Fruit fly (Drosophila melanogaster) whole organism, embryonic: ENCODE results near the gene CG13982.

ENCODE experiments used
- CG10543 ChIP-seq: fragments of 200-800 bp; sonication (Bioruptor generic); optimal IDR thresholded peaks from 3 replicates; lab custom pipeline; 2017; ENCODE audit warnings: missing biosample characterization, mild to moderate bottlenecking, missing genetic modification characterization, moderate library complexity
- CG12299 ChIP-seq: fragments of 200-800 bp; sonication (Bioruptor generic); optimal IDR thresholded peaks from 2 replicates; lab custom pipeline; 2018; ENCODE audit warnings: missing biosample characterization, mild to moderate bottlenecking, missing genetic modification characterization
- CG15601 ChIP-seq: fragments of 200-800 bp; sonication (Bioruptor generic); optimal IDR thresholded peaks from 3 replicates; lab custom pipeline; 2019; ENCODE audit warnings: missing biosample characterization, mild to moderate bottlenecking, missing genetic modification characterization, moderate library complexity
- CG2199 ChIP-seq: fragments of 200-800 bp; sonication (Bioruptor generic); IDR thresholded peaks from 3 replicates; pipeline ENCODE4 v1.3.6; 2022; ENCODE audit warnings: missing biosample characterization, missing genetic modification characterization
- CG32532 ChIP-seq: fragments of 200-800 bp; sonication (Bioruptor generic); IDR thresholded peaks from 2 replicates; pipeline ENCODE4 v1.3.6; 2022; ENCODE audit warnings: missing biosample characterization, missing genetic modification characterization
- CG34376 ChIP-seq: fragments of 200-800 bp; sonication (Bioruptor generic); optimal IDR thresholded peaks from 2 replicates; lab custom pipeline; 2018; ENCODE audit warnings: missing biosample characterization, mild to moderate bottlenecking, missing genetic modification characterization
- CG7271 ChIP-seq: fragments of 200-800 bp; sonication (Bioruptor generic); optimal IDR thresholded peaks from 2 replicates; lab custom pipeline; 2018; ENCODE audit warnings: missing biosample characterization, mild to moderate bottlenecking, missing genetic modification characterization, moderate library complexity
- CG7357 ChIP-seq: fragments of 200-800 bp; sonication (Bioruptor generic); IDR thresholded peaks from 3 replicates; pipeline ENCODE4 v1.3.6; 2022; ENCODE audit warnings: missing biosample characterization, missing genetic modification characterization
- CG7786 ChIP-seq: fragments of 200-800 bp; sonication (Bioruptor generic); optimal IDR thresholded peaks from 2 replicates; lab custom pipeline; 2016; ENCODE audit warnings: missing biosample characterization, missing genetic modification characterization
- CG7839 ChIP-seq: fragments of 200-800 bp; sonication (Bioruptor generic); optimal IDR thresholded peaks from 3 replicates; lab custom pipeline; 2018; ENCODE audit warnings: missing biosample characterization, mild to moderate bottlenecking, missing genetic modification characterization, moderate library complexity
- CG7987 ChIP-seq: fragments of 200-800 bp; sonication (Bioruptor generic); optimal IDR thresholded peaks from 2 replicates; lab custom pipeline; 2018; ENCODE audit warnings: missing biosample characterization, mild to moderate bottlenecking, missing genetic modification characterization, moderate library complexity
- CG8290 ChIP-seq, 3 experiments: fragments of 200-800 bp; sonication (Bioruptor generic); optimal IDR thresholded peaks; 2 replicates each; lab custom pipeline; 2016 to 2019; ENCODE audit warnings: missing biosample characterization in 3 of 3, missing genetic modification characterization in 3 of 3, mild to moderate bottlenecking in 2 of 3, moderate library complexity in 1 of 3
- CG8924 ChIP-seq: fragments of 200-800 bp; optimal IDR thresholded peaks from 3 replicates; lab custom pipeline; 2019; ENCODE audit warnings: missing biosample characterization, mild to moderate bottlenecking, missing genetic modification characterization, moderate library complexity
- CG8944 ChIP-seq: fragments of 200-800 bp; sonication (Bioruptor generic); optimal IDR thresholded peaks from 3 replicates; lab custom pipeline; 2016; ENCODE audit warnings: missing biosample characterization, missing genetic modification characterization
- CG9215 ChIP-seq: fragments of 200-800 bp; sonication (Bioruptor generic); IDR thresholded peaks from 2 replicates; pipeline ENCODE4 v1.3.6; 2022; ENCODE audit warnings: missing biosample characterization, missing genetic modification characterization
- CG9609 ChIP-seq: fragments of 200-800 bp; sonication (Bioruptor generic); optimal IDR thresholded peaks from 3 replicates; lab custom pipeline; 2016; ENCODE audit warnings: missing biosample characterization, missing genetic modification characterization
- Elba2 ChIP-seq: fragments of 200-800 bp; sonication (Bioruptor generic); optimal IDR thresholded peaks from 3 replicates; lab custom pipeline; 2016; ENCODE audit warnings: missing biosample characterization, missing genetic modification characterization
- Ets65A ChIP-seq: fragments of 200-800 bp; sonication (Bioruptor generic); peaks from one replicate; lab custom pipeline; 2016; ENCODE audit warnings: missing biosample characterization, missing genetic modification characterization
- Fer1 ChIP-seq: fragments of 200-800 bp; sonication (Bioruptor generic); optimal IDR thresholded peaks from 2 replicates; lab custom pipeline; 2017; ENCODE audit warnings: missing biosample characterization, mild to moderate bottlenecking, missing genetic modification characterization
- Jarid2 ChIP-seq: fragments of 200-800 bp; sonication (Bioruptor generic); optimal IDR thresholded peaks from 3 replicates; lab custom pipeline; 2017; ENCODE audit warnings: mild to moderate bottlenecking, missing biosample characterization, missing genetic modification reagents, missing genetic modification characterization
- MBD-R2 ChIP-seq: fragments of 200-800 bp; sonication (Bioruptor generic); IDR thresholded peaks from 2 replicates; pipeline ENCODE4 v1.3.6; 2022; ENCODE audit warnings: missing biosample characterization, missing genetic modification characterization
- MESR4 ChIP-seq: fragments of 200-800 bp; sonication (Bioruptor generic); optimal IDR thresholded peaks from 2 replicates; lab custom pipeline; 2018; ENCODE audit warnings: missing biosample characterization, mild to moderate bottlenecking, missing genetic modification characterization, moderate library complexity
- NC2α ChIP-seq: fragments of 200-800 bp; sonication (Bioruptor generic); optimal IDR thresholded peaks from 2 replicates; lab custom pipeline; 2016; ENCODE audit warnings: missing biosample characterization, missing genetic modification characterization
- Nf-YB ChIP-seq: fragments of 200-800 bp; sonication (Bioruptor generic); optimal IDR thresholded peaks from 3 replicates; lab custom pipeline; 2019; ENCODE audit warnings: missing biosample characterization, mild to moderate bottlenecking, missing genetic modification characterization, moderate library complexity
- Nf-YC ChIP-seq: fragments of 200-800 bp; optimal IDR thresholded peaks from 3 replicates; lab custom pipeline; 2019; ENCODE audit warnings: missing biosample characterization, mild to moderate bottlenecking, missing genetic modification characterization, moderate library complexity
- NfI ChIP-seq: fragments of 200-800 bp; sonication (Bioruptor generic); optimal IDR thresholded peaks from 3 replicates; lab custom pipeline; 2018; ENCODE audit warnings: missing biosample characterization, mild to moderate bottlenecking, missing genetic modification characterization, moderate library complexity
- Opbp ChIP-seq: fragments of 200-800 bp; sonication (Bioruptor generic); IDR thresholded peaks from 3 replicates; pipeline ENCODE4 v1.3.6; 2022; ENCODE audit warnings: missing biosample characterization, missing genetic modification characterization; ENCODE audit not compliant: partially characterized antibody
- Poxn ChIP-seq: fragments of 200-800 bp; sonication (Bioruptor generic); IDR thresholded peaks from 2 replicates; pipeline ENCODE4 v1.3.6; 2022; ENCODE audit warnings: missing biosample characterization, missing genetic modification characterization
- Xrp1 ChIP-seq: fragments of 200-800 bp; sonication (Bioruptor generic); IDR thresholded peaks from 2 replicates; pipeline ENCODE4 v1.3.6; 2022; ENCODE audit warnings: missing biosample characterization, missing genetic modification characterization
- chif ChIP-seq, 2 experiments: fragments of 200-800 bp; sonication (Bioruptor generic); optimal IDR thresholded peaks; 3 replicates each; lab custom pipeline; 2016; ENCODE audit warnings: missing biosample characterization in 2 of 2, missing genetic modification characterization in 2 of 2
- ci ChIP-seq: fragments of 200-800 bp; sonication (Bioruptor generic); IDR thresholded peaks from 3 replicates; pipeline ENCODE4 v1.3.6; 2022; ENCODE audit warnings: missing biosample characterization, missing genetic modification characterization
- fd64A ChIP-seq: fragments of 200-800 bp; sonication (Bioruptor generic); optimal IDR thresholded peaks from 3 replicates; lab custom pipeline; 2018; ENCODE audit warnings: missing biosample characterization, mild to moderate bottlenecking, missing genetic modification characterization
- ftz-f1 ChIP-seq: fragments of 200-800 bp; sonication (Bioruptor generic); optimal IDR thresholded peaks from 2 replicates; lab custom pipeline; 2016; ENCODE audit warnings: missing biosample characterization, missing genetic modification characterization
- ken ChIP-seq: fragments of 200-800 bp; sonication (Bioruptor generic); IDR thresholded peaks from 3 replicates; pipeline ENCODE4 v1.3.6; 2022; ENCODE audit warnings: missing biosample characterization, missing genetic modification characterization
- kni ChIP-seq: fragments of 200-800 bp; sonication (Bioruptor generic); optimal IDR thresholded peaks from 3 replicates; lab custom pipeline; 2017; ENCODE audit warnings: mild to moderate bottlenecking, missing biosample characterization, missing genetic modification reagents, missing genetic modification characterization
- mirr ChIP-seq: fragments of 200-800 bp; sonication (Bioruptor generic); optimal IDR thresholded peaks from 3 replicates; lab custom pipeline; 2018; ENCODE audit warnings: missing biosample characterization, mild to moderate bottlenecking, missing genetic modification characterization
- nerfin-1 ChIP-seq: fragments of 200-800 bp; sonication (Bioruptor generic); optimal IDR thresholded peaks from 3 replicates; lab custom pipeline; 2019; ENCODE audit warnings: missing biosample characterization, mild to moderate bottlenecking, missing genetic modification characterization, moderate library complexity
- nmo ChIP-seq: fragments of 200-800 bp; sonication (Bioruptor generic); optimal IDR thresholded peaks from 2 replicates; lab custom pipeline; 2018; ENCODE audit warnings: missing biosample characterization, mild to moderate bottlenecking, missing genetic modification characterization, moderate library complexity
- oc ChIP-seq: fragments of 200-800 bp; sonication (Bioruptor generic); optimal IDR thresholded peaks from 2 replicates; lab custom pipeline; 2018; ENCODE audit warnings: missing biosample characterization, mild to moderate bottlenecking, missing genetic modification characterization, moderate library complexity
- pan ChIP-seq, 4 experiments: fragments of >200 bp in 3 of 4; fragments of 200-800 bp in 1 of 4; sonication (Bioruptor generic) in 1 of 4; optimal IDR thresholded peaks in 3 of 4; IDR thresholded peaks in 1 of 4; 2 replicates each; pipeline versions ENCODE4 v1.3.6 to Lab custom; 2017 to 2022; ENCODE audit warnings: missing biosample characterization in 2 of 4, missing genetic modification characterization in 2 of 4, mixed read lengths in 1 of 4
- pzg ChIP-seq: fragments of 200-800 bp; sonication (Bioruptor generic); optimal IDR thresholded peaks from 3 replicates; lab custom pipeline; 2018; ENCODE audit warnings: missing biosample characterization, mild to moderate bottlenecking, missing genetic modification characterization, moderate library complexity
- sd ChIP-seq: fragments of 200-800 bp; sonication (Bioruptor generic); optimal IDR thresholded peaks from 3 replicates; lab custom pipeline; 2018; ENCODE audit warnings: missing biosample characterization, mild to moderate bottlenecking, missing genetic modification characterization, moderate library complexity
- sob ChIP-seq: fragments of 200-800 bp; sonication (Bioruptor generic); IDR thresholded peaks from 2 replicates; pipeline ENCODE4 v1.3.6; 2022; ENCODE audit warnings: missing biosample characterization, missing genetic modification characterization
- ssp ChIP-seq: fragments of 200-800 bp; sonication (Bioruptor generic); IDR thresholded peaks from 2 replicates; pipeline ENCODE4 v1.3.6; 2022; ENCODE audit warnings: missing biosample characterization, missing genetic modification characterization
- wek ChIP-seq: fragments of 200-800 bp; sonication (Bioruptor generic); optimal IDR thresholded peaks from 3 replicates; lab custom pipeline; 2018; ENCODE audit warnings: missing biosample characterization, mild to moderate bottlenecking, missing genetic modification characterization, moderate library complexity

The CG13982 gene

DNA sequence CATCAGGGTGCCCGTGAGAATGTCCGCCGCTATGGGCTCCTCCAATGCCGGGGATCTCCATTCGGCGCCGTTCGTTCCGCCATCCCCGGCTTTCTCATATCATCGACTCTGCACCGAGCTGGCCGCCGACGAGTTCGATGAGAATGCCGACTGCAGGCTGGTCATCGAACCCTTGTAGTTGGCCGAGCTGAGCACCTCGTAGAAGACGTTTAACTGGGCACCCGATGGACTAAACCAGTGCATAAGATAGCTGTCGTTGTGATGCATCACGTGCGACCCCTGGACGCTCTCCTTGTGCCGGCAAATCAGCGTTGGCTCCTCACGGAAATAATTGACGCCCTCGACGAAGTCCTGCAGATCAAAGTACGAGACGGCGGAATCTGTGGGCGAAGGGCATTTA, 37.6 kb downstream of the CG13982 start (continued):
- TF ChIP-seq CG9609 (no peak), CG9215 (GFP tag; lab: Robert Waterston, UW) (no peak), Ets65A (peak; percentile 89)
- TF ChIP-seq, all 482 proteins: peak for 6

DNA sequence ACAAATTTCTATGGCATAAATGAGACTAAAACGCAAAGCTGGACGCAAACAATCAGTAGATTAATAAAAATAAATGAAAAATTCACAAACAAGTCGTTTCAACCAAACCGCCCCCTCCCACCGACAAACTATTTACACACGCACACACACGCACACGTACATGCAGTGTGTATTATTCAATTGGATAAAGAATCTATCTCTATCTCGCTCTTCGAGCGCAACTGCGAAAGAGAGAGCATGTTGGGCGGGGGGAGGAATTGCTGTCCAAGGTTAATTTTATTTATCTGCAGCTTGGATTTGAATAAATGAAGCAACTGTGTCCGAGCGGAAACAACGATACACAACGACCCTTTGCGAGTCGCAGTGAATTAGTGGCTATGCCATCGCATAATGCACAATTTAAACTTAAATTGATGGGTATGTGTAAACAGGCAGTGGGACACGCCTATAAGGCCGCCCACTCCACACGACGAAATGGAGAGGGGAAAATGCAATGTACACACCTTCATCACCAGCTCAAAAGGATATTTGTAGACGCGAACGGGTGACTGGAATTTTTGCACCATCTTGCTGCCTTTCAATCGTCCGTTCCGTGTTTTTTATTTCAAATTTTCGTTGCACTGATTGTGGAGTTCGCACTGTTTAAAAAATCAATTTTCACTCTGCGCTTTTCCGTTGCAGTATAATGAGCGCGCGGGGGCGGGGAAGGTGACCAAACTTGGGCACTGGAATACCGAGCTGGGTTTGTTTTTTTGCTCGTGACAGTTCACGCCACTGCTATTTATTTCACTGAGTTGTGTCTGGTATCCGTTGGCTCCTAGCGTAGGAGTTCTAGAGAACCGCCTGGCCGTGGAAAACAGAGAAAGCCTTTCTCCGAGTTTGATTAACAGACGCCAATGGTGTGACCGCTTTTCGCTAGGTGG, 43.2 kb downstream of the CG13982 start, which contains the start of gene retm:
TSS of gene retm (minus strand) at position 898 of the 923 bp plus-strand sequence.
- TF ChIP-seq CG10543 (GFP tag; lab: Kevin White, UChicago) (peak; percentile 53), CG12299 (tag; lab: Kevin White, UChicago) (peak; percentile 42), Elba2 (GFP tag; lab: Kevin White, UChicago) (peak; percentile 27), CG7839 (tag; lab: Kevin White, UChicago) (peak; percentile 1), CG7271 (tag; lab: Kevin White, UChicago) (peak; percentile 20), Nf-YB (GFP tag; lab: Kevin White, UChicago) (peak; percentile 86), NfI (GFP tag; lab: Kevin White, UChicago) (peak; percentile 9), pzg (GFP tag; lab: Kevin White, UChicago) (no peak), Opbp (GFP tag; lab: Robert Waterston, UW) (peak; percentile 28; the same call in 1 of the 3 replicates), MBD-R2 (GFP tag; lab: Robert Waterston, UW) (no peak; the same call in none of the 2 replicates), mirr (GFP tag; lab: Kevin White, UChicago) (peak; percentile 53), CG15601 (tag; lab: Kevin White, UChicago) (peak; percentile 91), fd64A (GFP tag; lab: Kevin White, UChicago) (peak; percentile 19), CG32532 (peak; percentile 25; the same call in 1 of the 2 replicates), nmo (no peak), ci (GFP tag; lab: Robert Waterston, UW) (peak; percentile 45; the same call in 1 of the 3 replicates), sob (peak; percentile 30; the same call in 1 of the 2 replicates), sd (tag; lab: Kevin White, UChicago) (peak; percentile 71), chif (GFP tag; optimal IDR thresholded peaks at IDR 0.05; lab: Kevin White, UChicago) (no peak), CG2199 (GFP tag; lab: Robert Waterston, UW) (0 out of 3 replicates have a peak, but pooled peaks have one; percentile 19), CG7987 (GFP tag; lab: Kevin White, UChicago) (peak; percentile 30), CG34376 (peak; percentile 2), ken (0 out of 3 replicates have a peak, but pooled peaks have one; percentile 4), Jarid2 (GFP tag; lab: Kevin White, UChicago) (peak; percentile 39), Fer1 (GFP tag; lab: Kevin White, UChicago) (peak; percentile 17), CG8924 (tag; lab: Kevin White, UChicago) (peak; percentile 68), pan (optimal IDR thresholded peaks at IDR 0.05; lab: Kevin White, UChicago) (no peak), pan (GFP tag; optimal IDR thresholded peaks at IDR 0.05 in 1 of 2, IDR thresholded peaks at IDR 0.05 in 1 of 2) (no peak), MESR4 (GFP tag; lab: Kevin White, UChicago) (peak; percentile 57), Nf-YC (tag; lab: Kevin White, UChicago) (peak; percentile 88), oc (tag; lab: Kevin White, UChicago) (peak; percentile 37), kni (peak; percentile 28), CG8944 (GFP tag; lab: Kevin White, UChicago) (no peak), Xrp1 (GFP tag; lab: Robert Waterston, UW) (peak; percentile 18; the same call in 1 of the 2 replicates), wek (GFP tag; lab: Kevin White, UChicago) (peak; percentile 59), Poxn (no peak), NC2α (GFP tag; lab: Kevin White, UChicago) (no peak), CG7786 (GFP tag; lab: Kevin White, UChicago) (no peak), CG7357 (GFP tag; lab: Robert Waterston, UW) (peak; percentile 91), ftz-f1 (GFP tag; lab: Kevin White, UChicago) (peak; percentile 92), CG8290 (GFP tag; optimal IDR thresholded peaks at IDR 0.05; lab: Kevin White, UChicago) (no peak), CG8290 (tag; optimal IDR thresholded peaks at IDR 0.05; lab: Kevin White, UChicago) (peak in 1 of 2 experiments; percentile 33), ssp (GFP tag; lab: Robert Waterston, UW) (peak; percentile 91), nerfin-1 (tag; lab: Kevin White, UChicago) (peak; percentile 48)
